Worm (Caenorhabditis elegans) whole organism, late embryonic: ENCODE measurements around the gene Y116F11B.14.

Experiments
- C38D4.7 ChIP-seq: fragments of 200-800 bp; sonication (Bioruptor generic); optimal IDR thresholded peaks from 2 replicates; lab custom pipeline; 2018; ENCODE audit warnings: mild to moderate bottlenecking, missing genetic modification characterization, moderate library complexity, missing compliant biosample characterization
- K02D7.2 ChIP-seq: sonication (generic microtip); optimal IDR thresholded peaks from 2 replicates; lab custom pipeline; 2017; ENCODE audit warnings: mild to moderate bottlenecking, missing genetic modification characterization, missing compliant biosample characterization
- T23F11.4 ChIP-seq: fragments of 200-800 bp; sonication (Bioruptor generic); optimal IDR thresholded peaks from 2 replicates; lab custom pipeline; 2018; ENCODE audit warnings: mild to moderate bottlenecking, missing genetic modification characterization, missing compliant biosample characterization
- Y22D7AL.16 ChIP-seq: sonication (generic microtip); optimal IDR thresholded peaks from 2 replicates; lab custom pipeline; 2016; ENCODE audit warnings: missing genetic modification characterization, missing compliant biosample characterization
- ahr-1 ChIP-seq: sonication (generic microtip); optimal IDR thresholded peaks from 2 replicates; lab custom pipeline; 2016; ENCODE audit warnings: missing genetic modification characterization, missing compliant biosample characterization
- ceh-2 ChIP-seq: sonication (generic microtip); optimal IDR thresholded peaks from 2 replicates; lab custom pipeline; 2016; ENCODE audit warnings: missing genotype, missing genetic modification characterization, missing compliant biosample characterization
- ceh-22 ChIP-seq: sonication (generic microtip); optimal IDR thresholded peaks from 2 replicates; lab custom pipeline; 2017; ENCODE audit warnings: missing biosample characterization, missing genetic modification characterization
- ceh-24 ChIP-seq: sonication (generic microtip); optimal IDR thresholded peaks from 2 replicates; lab custom pipeline; 2016; ENCODE audit warnings: mild to moderate bottlenecking, missing genetic modification characterization, missing compliant biosample characterization
- ceh-31 ChIP-seq: sonication (generic microtip); optimal IDR thresholded peaks from 2 replicates; lab custom pipeline; 2016; ENCODE audit warnings: missing genetic modification characterization, missing compliant biosample characterization
- ceh-45 ChIP-seq: fragments of 200-800 bp; sonication (Bioruptor generic); IDR thresholded peaks from 2 replicates; pipeline ENCODE4 v1.3.6; 2022; ENCODE audit warnings: missing genetic modification reagents, missing genetic modification characterization, missing compliant biosample characterization
- ceh-9 ChIP-seq: sonication (generic microtip); optimal IDR thresholded peaks from 2 replicates; lab custom pipeline; 2016; ENCODE audit warnings: mild to moderate bottlenecking, missing genetic modification characterization, inconsistent platforms, missing compliant biosample characterization
- che-1 ChIP-seq: sonication (generic microtip); optimal IDR thresholded peaks from 2 replicates; lab custom pipeline; 2016; ENCODE audit warnings: mild to moderate bottlenecking, missing genetic modification characterization, missing compliant biosample characterization
- dmd-4 ChIP-seq: sonication (generic microtip); optimal IDR thresholded peaks from 2 replicates; lab custom pipeline; 2016; ENCODE audit warnings: borderline replicate concordance, missing genetic modification characterization, missing compliant biosample characterization
- dve-1 ChIP-seq: sonication (generic microtip); optimal IDR thresholded peaks from 2 replicates; lab custom pipeline; 2017; ENCODE audit warnings: antibody characterized with exemption, mild to moderate bottlenecking, missing genetic modification characterization, missing compliant biosample characterization
- elt-4 ChIP-seq: sonication (generic microtip); optimal IDR thresholded peaks from 2 replicates; lab custom pipeline; 2016; ENCODE audit warnings: missing genetic modification characterization, missing compliant biosample characterization
- ets-4 ChIP-seq: sonication (generic microtip); optimal IDR thresholded peaks from 2 replicates; lab custom pipeline; 2016; ENCODE audit warnings: missing genetic modification characterization, missing compliant biosample characterization
- eyg-1 ChIP-seq: sonication (generic microtip); optimal IDR thresholded peaks from 2 replicates; lab custom pipeline; 2016; ENCODE audit warnings: missing genotype, missing genetic modification characterization, missing compliant biosample characterization
- fkh-10 ChIP-seq: fragments of 150-350 bp; optimal IDR thresholded peaks from 2 replicates; lab custom pipeline; 2014; ENCODE audit warnings: missing biosample characterization, missing genetic modification reagents, missing genetic modification characterization
- fkh-6 ChIP-seq: sonication (generic microtip); optimal IDR thresholded peaks from 2 replicates; lab custom pipeline; 2016; ENCODE audit warnings: missing genetic modification characterization, missing compliant biosample characterization
- gmeb-2 ChIP-seq: sonication (generic microtip); optimal IDR thresholded peaks from 2 replicates; lab custom pipeline; 2016; ENCODE audit warnings: missing genetic modification characterization, inconsistent platforms, missing compliant biosample characterization
- hlh-13 ChIP-seq: fragments of 200-800 bp; sonication (Bioruptor generic); optimal IDR thresholded peaks from 2 replicates; lab custom pipeline; 2018; ENCODE audit warnings: mild to moderate bottlenecking, missing genetic modification characterization, missing compliant biosample characterization
- hlh-15 ChIP-seq: sonication (generic microtip); optimal IDR thresholded peaks from 2 replicates; lab custom pipeline; 2016; ENCODE audit warnings: missing genetic modification characterization, missing compliant biosample characterization
- hlh-30 ChIP-seq: sonication (generic microtip); optimal IDR thresholded peaks from 2 replicates; lab custom pipeline; 2017; ENCODE audit warnings: antibody characterized with exemption, missing genetic modification characterization, missing compliant biosample characterization; ENCODE audit not compliant: insufficient read depth
- hlh-6 ChIP-seq: sonication (generic microtip); optimal IDR thresholded peaks from 2 replicates; lab custom pipeline; 2016; ENCODE audit warnings: missing genotype, missing genetic modification characterization, missing compliant biosample characterization
- lin-11 ChIP-seq: fragments of 200-800 bp; sonication (Bioruptor generic); optimal IDR thresholded peaks from 2 replicates; lab custom pipeline; 2018; ENCODE audit warnings: mild to moderate bottlenecking, missing genetic modification characterization, missing compliant biosample characterization
- nfya-1 ChIP-seq: sonication (generic microtip); optimal IDR thresholded peaks from 2 replicates; lab custom pipeline; 2017; ENCODE audit warnings: missing genetic modification characterization, mild to moderate bottlenecking, missing compliant biosample characterization, antibody characterized with exemption, moderate library complexity
- nhr-232 ChIP-seq: sonication (generic microtip); optimal IDR thresholded peaks from 2 replicates; lab custom pipeline; 2016; ENCODE audit warnings: missing genetic modification characterization, missing compliant biosample characterization
- npax-4 ChIP-seq: sonication (generic microtip); optimal IDR thresholded peaks from 2 replicates; lab custom pipeline; 2016; ENCODE audit warnings: missing genetic modification characterization, missing compliant biosample characterization
- odd-2 ChIP-seq: sonication (generic microtip); optimal IDR thresholded peaks from 2 replicates; lab custom pipeline; 2017; ENCODE audit warnings: antibody characterized with exemption, mild to moderate bottlenecking, missing genetic modification characterization, missing compliant biosample characterization
- pat-9 ChIP-seq: fragments of 200-800 bp; sonication (Bioruptor generic); optimal IDR thresholded peaks from 2 replicates; lab custom pipeline; 2018; ENCODE audit warnings: mild to moderate bottlenecking, missing genetic modification characterization, moderate library complexity, missing compliant biosample characterization
- pha-2 ChIP-seq: sonication (generic microtip); optimal IDR thresholded peaks from 2 replicates; lab custom pipeline; 2017; ENCODE audit warnings: mild to moderate bottlenecking, missing genetic modification characterization, missing compliant biosample characterization
- pha-4 ChIP-seq: fragments of 150-350 bp; optimal IDR thresholded peaks from 2 replicates; lab custom pipeline; 2018; ENCODE audit warnings: missing biosample characterization, missing genetic modification reagents, missing genetic modification characterization
- pqm-1 ChIP-seq: sonication (generic microtip); optimal IDR thresholded peaks from 2 replicates; lab custom pipeline; 2016; ENCODE audit warnings: missing genetic modification characterization, missing compliant biosample characterization
- ref-2 ChIP-seq: sonication (generic microtip); optimal IDR thresholded peaks from 2 replicates; lab custom pipeline; 2016; ENCODE audit warnings: missing genetic modification characterization, missing compliant biosample characterization
- rnt-1 ChIP-seq: sonication (generic microtip); optimal IDR thresholded peaks from 2 replicates; lab custom pipeline; 2016; ENCODE audit warnings: missing genetic modification characterization, missing compliant biosample characterization
- sdc-2 ChIP-seq: sonication (generic microtip); optimal IDR thresholded peaks from 2 replicates; lab custom pipeline; 2016; ENCODE audit warnings: missing genotype, missing genetic modification characterization, missing compliant biosample characterization
- sox-4 ChIP-seq: sonication (generic microtip); optimal IDR thresholded peaks from 2 replicates; lab custom pipeline; 2017; ENCODE audit warnings: mild to moderate bottlenecking, missing genetic modification characterization, inconsistent platforms, missing compliant biosample characterization
- syd-9 ChIP-seq: sonication (generic microtip); optimal IDR thresholded peaks from 2 replicates; lab custom pipeline; 2016; ENCODE audit warnings: mild to moderate bottlenecking, missing genetic modification characterization, moderate library complexity, missing compliant biosample characterization
- unc-3 ChIP-seq, 2 experiments: fragments of 200-800 bp in 1 of 2; sonication (Bioruptor generic) in 1 of 2; sonication (generic microtip) in 1 of 2; conservative IDR thresholded peaks in 1 of 2; optimal IDR thresholded peaks in 1 of 2; 2 replicates each; pipeline versions ENCODE4 v1.3.6 to Lab custom; 2016 to 2022; ENCODE audit warnings: missing compliant biosample characterization in 2 of 2, missing genetic modification characterization in 2 of 2, missing genetic modification reagents in 1 of 2
- unc-55 ChIP-seq: sonication (generic microtip); optimal IDR thresholded peaks from 2 replicates; lab custom pipeline; 2017; ENCODE audit warnings: missing biosample characterization, missing genetic modification reagents, missing genetic modification characterization
- ztf-16 ChIP-seq: sonication (generic microtip); optimal IDR thresholded peaks from 2 replicates; lab custom pipeline; 2017; ENCODE audit warnings: missing genetic modification characterization, missing compliant biosample characterization

Y116F11B.14 gene

DNA sequence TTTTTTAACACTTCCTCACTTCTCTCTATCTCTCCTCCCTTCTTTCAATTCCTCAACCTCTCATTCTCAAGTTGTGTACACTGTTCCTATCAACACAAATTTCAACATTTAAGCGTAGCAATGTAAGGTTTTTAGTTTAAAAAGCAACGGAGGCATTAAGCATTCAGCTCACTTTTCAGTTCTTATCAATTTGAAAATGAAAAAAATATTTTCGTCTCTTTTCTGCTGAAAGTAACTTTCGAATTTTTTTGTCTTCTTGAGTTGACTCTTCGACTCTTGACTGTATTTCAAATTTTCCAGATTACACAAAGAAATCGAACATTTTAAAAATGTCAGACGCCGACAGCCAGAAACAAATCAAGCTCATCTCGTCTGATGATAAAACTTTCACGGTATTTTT lies 24.7 kb downstream of the Y116F11B.14 start, which contains the start of gene skr-4:
skr-4 (plus strand) TSS at position 301 of the 400 bp plus-strand sequence.
- no peak for TF ChIP-seq hlh-6 (tag; lab: Kevin White, UChicago)
- TF ChIP-seq sox-4: no peak
- TF ChIP-seq nhr-232 (tag; lab: Kevin White, UChicago): no peak
- no peak for TF ChIP-seq fkh-10 (GFP tag; lab: Kevin White, UChicago)
- TF ChIP-seq gmeb-2: no peak
- TF ChIP-seq syd-9: no peak
- TF ChIP-seq hlh-13: no peak
- TF ChIP-seq lin-11 (tag; lab: Kevin White, UChicago): no peak
- TF ChIP-seq ceh-24: no peak
- TF ChIP-seq hlh-15: no peak
- no peak for TF ChIP-seq ceh-22 (tag; lab: Kevin White, UChicago)
- no peak for TF ChIP-seq ztf-16 (tag; lab: Kevin White, UChicago)
- TF ChIP-seq hlh-30: no peak

DNA sequence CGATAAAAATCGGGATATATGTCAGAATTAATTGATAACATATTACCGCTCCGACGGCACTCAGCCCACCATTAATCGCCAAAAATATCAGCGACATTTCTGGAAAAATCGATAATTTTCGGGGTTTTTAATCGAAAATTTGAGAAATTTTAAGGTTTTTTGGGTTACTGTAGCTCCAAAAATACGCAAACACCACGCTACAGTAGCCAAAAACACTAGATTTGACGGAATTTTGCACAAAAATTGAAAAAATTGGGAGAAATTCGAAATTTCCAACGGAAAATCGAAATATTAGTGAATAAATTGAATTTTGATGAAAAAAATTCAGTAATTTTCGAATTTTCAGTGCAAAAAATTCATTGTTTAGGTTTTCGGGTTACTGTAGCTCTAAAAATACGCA lies 35.0 kb downstream of the Y116F11B.14 start, which contains the start of gene algn-7:
algn-7 (minus strand) TSS at position 101 of the 400 bp plus-strand sequence.
- TF ChIP-seq dve-1 (tag; lab: Kevin White, UChicago) (no peak), hlh-13 (no peak), unc-3 (GFP tag; conservative IDR thresholded peaks at IDR 0.05; lab: Robert Waterston, UW) (no peak), unc-3 (tag; optimal IDR thresholded peaks at IDR 0.05; lab: Kevin White, UChicago) (no peak), pha-2 (no peak), rnt-1 (no peak)

DNA sequence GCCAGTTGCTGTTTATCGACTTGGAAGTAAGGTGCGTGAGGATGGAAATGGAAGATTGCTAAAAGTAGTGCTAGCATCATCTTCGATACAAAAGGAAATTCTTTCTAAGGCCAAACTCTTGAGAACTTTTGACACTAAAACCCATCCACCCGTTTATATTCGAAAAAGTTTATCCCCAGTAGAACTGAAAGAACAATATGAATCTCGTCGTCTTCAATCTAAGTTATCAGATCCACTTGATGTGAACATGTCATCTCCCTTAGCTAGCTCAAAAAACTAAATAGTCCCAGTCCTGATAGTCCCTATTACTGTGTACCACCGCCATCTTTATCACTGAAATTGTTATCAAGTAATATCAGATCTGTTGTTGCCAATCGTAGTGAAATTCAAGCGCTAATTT lies 37.7 kb downstream of the Y116F11B.14 start:
- TF ChIP-seq ceh-31 (tag; lab: Kevin White, UChicago) (no peak), hlh-13 (no peak), hlh-15 (no peak), K02D7.2 (tag; lab: Kevin White, UChicago) (no peak), ets-4 (tag; lab: Kevin White, UChicago) (no peak), nhr-232 (tag; lab: Kevin White, UChicago) (no peak), pqm-1 (no peak), elt-4 (no peak), gmeb-2 (no peak), pha-4 (tag; lab: Kevin White, UChicago) (no peak), rnt-1 (no peak), che-1 (no peak), T23F11.4 (GFP tag; lab: Kevin White, UChicago) (no peak), C38D4.7 (GFP tag; lab: Kevin White, UChicago) (no peak), dmd-4 (tag; lab: Kevin White, UChicago) (no peak), ahr-1 (tag; lab: Kevin White, UChicago) (no peak)

DNA sequence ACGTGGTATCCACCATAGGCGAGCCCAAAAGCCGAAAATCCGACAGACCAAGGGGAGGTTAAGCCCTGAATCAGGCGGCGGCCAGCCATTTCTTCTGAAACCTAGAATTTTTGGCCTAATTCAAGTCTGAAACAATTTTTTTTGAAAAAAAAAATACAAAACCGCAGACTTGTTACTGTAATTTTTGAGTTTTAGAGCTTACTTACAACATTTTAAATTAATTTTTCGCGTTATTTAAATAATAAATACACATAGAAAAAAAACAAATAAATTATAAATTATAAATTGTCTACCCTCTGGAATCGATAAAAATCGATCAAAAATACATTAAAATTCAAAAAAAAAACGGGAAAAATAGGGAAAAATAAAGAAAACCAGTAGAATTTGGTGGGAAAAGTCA lies 47.3 kb downstream of the Y116F11B.14 start, which contains the start of gene dhs-24:
dhs-24 (minus strand) TSS at position 101 of the 400 bp plus-strand sequence.
- TF ChIP-seq sdc-2 (tag; lab: Kevin White, UChicago): no peak
- no peak for TF ChIP-seq hlh-6 (tag; lab: Kevin White, UChicago)
- no peak for TF ChIP-seq odd-2 (tag; lab: Kevin White, UChicago)
- TF ChIP-seq ceh-45 (GFP tag; lab: Robert Waterston, UW): no peak
- TF ChIP-seq unc-55: no peak
- no peak for TF ChIP-seq nfya-1 (tag; lab: Kevin White, UChicago)
- no peak for TF ChIP-seq ceh-2 (tag; lab: Kevin White, UChicago)
- TF ChIP-seq lin-11 (tag; lab: Kevin White, UChicago): no peak
- no peak for TF ChIP-seq ref-2
- no peak for TF ChIP-seq dmd-4 (tag; lab: Kevin White, UChicago)
- no peak for TF ChIP-seq ceh-9 (tag; lab: Kevin White, UChicago)
- no peak for TF ChIP-seq fkh-6 (tag; lab: Kevin White, UChicago)
- no peak for TF ChIP-seq npax-4 (tag; lab: Kevin White, UChicago)
- TF ChIP-seq Y22D7AL.16 (tag; lab: Kevin White, UChicago): no peak
- no peak for TF ChIP-seq pat-9 (tag; lab: Kevin White, UChicago)
- TF ChIP-seq nhr-232 (tag; lab: Kevin White, UChicago): no peak
- TF ChIP-seq eyg-1 (tag; lab: Kevin White, UChicago): no peak
